Fruit fly (Drosophila melanogaster): ENCODE data around the gene SerRS-m.

DNA sequence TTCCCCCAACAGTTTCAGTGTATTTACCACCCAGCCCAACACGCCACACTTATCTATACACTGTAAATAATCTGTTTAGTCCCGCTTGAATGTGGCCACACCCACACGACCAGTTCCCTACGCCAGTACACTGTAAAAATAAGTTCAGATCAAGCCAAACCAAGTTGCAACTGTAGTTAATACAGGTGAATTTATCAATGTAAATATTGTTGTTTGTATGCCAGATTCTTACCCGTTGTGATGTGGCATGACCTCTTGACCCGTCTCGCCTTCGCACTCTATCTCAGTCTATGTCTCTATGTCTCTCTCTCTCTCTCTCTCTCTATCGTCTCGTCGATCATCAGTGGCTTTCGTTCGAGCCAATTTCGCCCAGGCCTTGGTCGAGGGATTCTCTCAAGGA is 26.6 kb upstream of the SerRS-m start:
- no peak for TF ChIP-seq psq (optimal IDR thresholded peaks at IDR 0.05)
- TF ChIP-seq EcR (GFP tag; optimal IDR thresholded peaks at IDR 0.05), result no peak
- TF ChIP-seq usp (GFP tag; optimal IDR thresholded peaks at IDR 0.05), result no peak

All from whole organism.